Fruit fly (Drosophila melanogaster) whole organism, embryonic: ENCODE data around the gene Mkp3.

Source experiments
- Ada2b ChIP-seq: fragments of 200-800 bp; sonication (Bioruptor generic); IDR thresholded peaks from 2 replicates; pipeline ENCODE4 v1.3.6; 2022; ENCODE audit warnings: missing biosample characterization, missing genetic modification characterization
- Aef1 ChIP-seq: fragments of 200-800 bp; sonication (Bioruptor generic); IDR thresholded peaks from 3 replicates; pipeline ENCODE4 v1.3.6; 2022; ENCODE audit warnings: missing biosample characterization, missing genetic modification characterization
- Antp ChIP-seq: fragments of 200-800 bp; sonication (Bioruptor generic); optimal IDR thresholded peaks from 3 replicates; lab custom pipeline; 2016; ENCODE audit warnings: missing biosample characterization, missing genetic modification characterization
- Asciz ChIP-seq: fragments of 200-800 bp; sonication (Bioruptor generic); optimal IDR thresholded peaks from 2 replicates; lab custom pipeline; 2017; ENCODE audit warnings: missing biosample characterization, mild to moderate bottlenecking, missing genetic modification characterization, missing genetic modification reagents
- CG10267 ChIP-seq: fragments of 200-800 bp; sonication (Bioruptor generic); optimal IDR thresholded peaks from 2 replicates; lab custom pipeline; 2018; ENCODE audit warnings: missing biosample characterization, mild to moderate bottlenecking, missing genetic modification characterization, moderate library complexity
- CG10959 ChIP-seq: fragments of 200-800 bp; sonication (Bioruptor generic); IDR thresholded peaks from 2 replicates; pipeline ENCODE4 v1.3.6; 2022; ENCODE audit warnings: missing biosample characterization, missing genetic modification characterization
- CG11695 ChIP-seq: fragments of 200-800 bp; sonication (Bioruptor generic); IDR thresholded peaks from 3 replicates; pipeline ENCODE4 v1.3.6; 2022; ENCODE audit warnings: missing biosample characterization, missing genetic modification characterization
- CG12104 ChIP-seq: fragments of 200-800 bp; sonication (Bioruptor generic); optimal IDR thresholded peaks from 3 replicates; lab custom pipeline; 2016; ENCODE audit warnings: missing biosample characterization, missing genetic modification characterization
- CG1233 ChIP-seq: fragments of 200-800 bp; sonication (Bioruptor generic); optimal IDR thresholded peaks from 4 replicates; lab custom pipeline; 2018; ENCODE audit warnings: missing biosample characterization, mild to moderate bottlenecking, missing genetic modification characterization
- CG13296 ChIP-seq: fragments of 200-800 bp; sonication (Bioruptor generic); optimal IDR thresholded peaks from 3 replicates; lab custom pipeline; 2018; ENCODE audit warnings: missing biosample characterization, mild to moderate bottlenecking, missing genetic modification characterization
- CG15479 ChIP-seq: fragments of 200-800 bp; sonication (Bioruptor generic); optimal IDR thresholded peaks from 3 replicates; lab custom pipeline; 2019; ENCODE audit warnings: missing biosample characterization, mild to moderate bottlenecking, missing genetic modification characterization, moderate library complexity
- CG1647 ChIP-seq: fragments of 200-800 bp; sonication (Bioruptor generic); optimal IDR thresholded peaks from 3 replicates; lab custom pipeline; 2016; ENCODE audit warnings: missing biosample characterization, missing genetic modification characterization
- CG17186 ChIP-seq: fragments of 200-800 bp; sonication (Bioruptor generic); optimal IDR thresholded peaks from 3 replicates; lab custom pipeline; 2017; ENCODE audit warnings: missing biosample characterization, missing genetic modification reagents, missing genetic modification characterization
- CG17359 ChIP-seq: fragments of 200-800 bp; sonication (Bioruptor generic); optimal IDR thresholded peaks from 3 replicates; lab custom pipeline; 2018; ENCODE audit warnings: missing biosample characterization, mild to moderate bottlenecking, missing genetic modification characterization, moderate library complexity
- CG17829 ChIP-seq: fragments of 200-800 bp; optimal IDR thresholded peaks from 2 replicates; lab custom pipeline; 2019; ENCODE audit warnings: missing biosample characterization, mild to moderate bottlenecking, missing genetic modification characterization, moderate library complexity
- CG31441 ChIP-seq: fragments of 200-800 bp; sonication (Bioruptor generic); IDR thresholded peaks from 2 replicates; pipeline ENCODE4 v1.3.6; 2022; ENCODE audit warnings: missing biosample characterization, missing genetic modification characterization
- CG3281 ChIP-seq: fragments of 200-800 bp; sonication (Bioruptor generic); optimal IDR thresholded peaks from 3 replicates; lab custom pipeline; 2017; ENCODE audit warnings: missing biosample characterization, mild to moderate bottlenecking, missing genetic modification characterization
- CG4617 ChIP-seq: fragments of 200-800 bp; sonication (Bioruptor generic); optimal IDR thresholded peaks from 3 replicates; lab custom pipeline; 2016; ENCODE audit warnings: missing biosample characterization, missing genetic modification characterization, borderline replicate concordance
- CG4730 ChIP-seq: fragments of 200-800 bp; sonication (Bioruptor generic); IDR thresholded peaks from 2 replicates; pipeline ENCODE4 v1.3.6; 2022; ENCODE audit warnings: missing biosample characterization, missing genetic modification characterization
- CG6254 ChIP-seq: fragments of 200-800 bp; sonication (Bioruptor generic); optimal IDR thresholded peaks from 3 replicates; lab custom pipeline; 2017; ENCODE audit warnings: mild to moderate bottlenecking, missing biosample characterization, missing genetic modification reagents, missing genetic modification characterization
- CG6765 ChIP-seq: fragments of 200-800 bp; sonication (Bioruptor generic); optimal IDR thresholded peaks from 3 replicates; lab custom pipeline; 2017; ENCODE audit warnings: missing biosample characterization, mild to moderate bottlenecking, missing genetic modification characterization
- CG6813 ChIP-seq: fragments of 200-800 bp; sonication (Bioruptor generic); optimal IDR thresholded peaks from 2 replicates; lab custom pipeline; 2017; ENCODE audit warnings: missing biosample characterization, missing genetic modification characterization, mild to moderate bottlenecking, moderate library complexity, missing genetic modification reagents
- CG7745 ChIP-seq: fragments of 200-800 bp; sonication (Bioruptor generic); optimal IDR thresholded peaks from 2 replicates; lab custom pipeline; 2018; ENCODE audit warnings: missing biosample characterization, mild to moderate bottlenecking, missing genetic modification characterization, moderate library complexity
- CG8089 ChIP-seq: fragments of 200-800 bp; sonication (Bioruptor generic); optimal IDR thresholded peaks from 3 replicates; lab custom pipeline; 2016; ENCODE audit warnings: missing biosample characterization, missing genetic modification characterization
- CHES-1-like ChIP-seq: fragments of 200-800 bp; sonication (Bioruptor generic); optimal IDR thresholded peaks from 2 replicates; lab custom pipeline; 2016; ENCODE audit warnings: missing biosample characterization, missing genetic modification characterization
- E2f1 ChIP-seq: fragments of 200-800 bp; sonication (Bioruptor generic); IDR thresholded peaks from 2 replicates; pipeline ENCODE4 v1.3.6; 2022; ENCODE audit warnings: missing biosample characterization, missing genetic modification characterization
- ERR ChIP-seq: fragments of 200-800 bp; sonication (Bioruptor generic); optimal IDR thresholded peaks from 2 replicates; lab custom pipeline; 2016; ENCODE audit warnings: missing biosample characterization, missing genetic modification characterization
- Hr51 ChIP-seq, 2 experiments: fragments of 200-800 bp; sonication (Bioruptor generic); optimal IDR thresholded peaks; 2 replicates in 1 of 2; 3 replicates in 1 of 2; lab custom pipeline; 2016 to 2018; ENCODE audit warnings: missing biosample characterization in 2 of 2, missing genetic modification characterization in 2 of 2, mild to moderate bottlenecking in 1 of 2, moderate library complexity in 1 of 2
- MESR4 ChIP-seq: fragments of 200-800 bp; sonication (Bioruptor generic); optimal IDR thresholded peaks from 2 replicates; lab custom pipeline; 2018; ENCODE audit warnings: missing biosample characterization, mild to moderate bottlenecking, missing genetic modification characterization, moderate library complexity
- Sry-δ ChIP-seq: fragments of 200-800 bp; sonication (Bioruptor generic); optimal IDR thresholded peaks from 2 replicates; lab custom pipeline; 2016; ENCODE audit warnings: missing biosample characterization, missing genetic modification characterization
- Usf ChIP-seq: fragments of 200-800 bp; sonication (Bioruptor generic); optimal IDR thresholded peaks from 2 replicates; lab custom pipeline; 2017; ENCODE audit warnings: missing genotype, missing biosample characterization, missing genetic modification characterization
- amos ChIP-seq: fragments of 200-800 bp; sonication (Bioruptor generic); IDR thresholded peaks from 2 replicates; pipeline ENCODE4 v1.3.6; 2022; ENCODE audit warnings: missing biosample characterization, missing genetic modification characterization; ENCODE audit not compliant: partially characterized antibody
- chif ChIP-seq, 2 experiments: fragments of 200-800 bp; sonication (Bioruptor generic); optimal IDR thresholded peaks; 3 replicates each; lab custom pipeline; 2016; ENCODE audit warnings: missing biosample characterization in 2 of 2, missing genetic modification characterization in 2 of 2
- gcm2 ChIP-seq: fragments of 200-800 bp; sonication (Bioruptor generic); optimal IDR thresholded peaks from 2 replicates; lab custom pipeline; 2016; ENCODE audit warnings: missing biosample characterization, missing genetic modification characterization
- gfzf ChIP-seq: fragments of 200-800 bp; sonication (Bioruptor generic); optimal IDR thresholded peaks from 2 replicates; lab custom pipeline; 2016; ENCODE audit warnings: missing biosample characterization, mild to moderate bottlenecking, missing genetic modification characterization, moderate library complexity
- grn ChIP-seq: fragments of 200-800 bp; sonication (Bioruptor generic); optimal IDR thresholded peaks from 3 replicates; lab custom pipeline; 2017; ENCODE audit warnings: missing biosample characterization, missing genetic modification characterization
- gt ChIP-seq: fragments of 200-800 bp; sonication (Bioruptor generic); IDR thresholded peaks from 2 replicates; pipeline ENCODE4 v1.3.6; 2022; ENCODE audit warnings: missing biosample characterization, missing genetic modification characterization
- hb ChIP-seq: fragments of 200-800 bp; sonication (Bioruptor generic); IDR thresholded peaks from 3 replicates; pipeline ENCODE4 v1.3.6; 2022; ENCODE audit warnings: missing biosample characterization, missing genetic modification characterization; ENCODE audit not compliant: partially characterized antibody
- kah ChIP-seq: fragments of 200-800 bp; sonication (Bioruptor generic); optimal IDR thresholded peaks from 2 replicates; lab custom pipeline; 2018; ENCODE audit warnings: missing biosample characterization, mild to moderate bottlenecking, missing genetic modification characterization
- knrl ChIP-seq: fragments of 200-800 bp; sonication (Bioruptor generic); IDR thresholded peaks from 3 replicates; pipeline ENCODE4 v1.3.6; 2022; ENCODE audit warnings: missing biosample characterization, missing genetic modification characterization; ENCODE audit not compliant: partially characterized antibody
- luna ChIP-seq: fragments of 200-800 bp; sonication (Bioruptor generic); optimal IDR thresholded peaks from 2 replicates; lab custom pipeline; 2016; ENCODE audit warnings: missing biosample characterization, missing genetic modification characterization
- nerfin-2 ChIP-seq: fragments of 200-800 bp; sonication (Bioruptor generic); IDR thresholded peaks from 2 replicates; pipeline ENCODE4 v1.3.6; 2022; ENCODE audit warnings: missing biosample characterization, missing genetic modification characterization; ENCODE audit not compliant: partially characterized antibody
- pum ChIP-seq: fragments of 200-800 bp; sonication (Bioruptor generic); optimal IDR thresholded peaks from 2 replicates; lab custom pipeline; 2016; ENCODE audit warnings: missing biosample characterization, missing genetic modification characterization
- sim ChIP-seq: fragments of 200-800 bp; sonication (Bioruptor generic); IDR thresholded peaks from 2 replicates; pipeline ENCODE4 v1.3.6; 2022; ENCODE audit warnings: missing biosample characterization, missing genetic modification characterization
- so ChIP-seq: fragments of 200-800 bp; sonication (Bioruptor generic); IDR thresholded peaks from 3 replicates; pipeline ENCODE4 v1.3.6; 2022; ENCODE audit warnings: missing biosample characterization, missing genetic modification characterization
- tgo ChIP-seq: fragments of 200-800 bp; sonication (Bioruptor generic); IDR thresholded peaks from 3 replicates; pipeline ENCODE4 v1.3.6; 2022; ENCODE audit warnings: missing biosample characterization, missing genetic modification characterization
- trem ChIP-seq: fragments of 200-800 bp; optimal IDR thresholded peaks from 3 replicates; lab custom pipeline; 2019; ENCODE audit warnings: missing biosample characterization, mild to moderate bottlenecking, missing genetic modification characterization, moderate library complexity
- yki ChIP-seq: fragments of >200 bp; optimal IDR thresholded peaks from 3 replicates; lab custom pipeline; 2018
- zen2 ChIP-seq: fragments of 200-800 bp; sonication (Bioruptor generic); IDR thresholded peaks from 3 replicates; pipeline ENCODE4 v1.3.6; 2022; ENCODE audit warnings: missing biosample characterization, missing genetic modification characterization; ENCODE audit not compliant: partially characterized antibody

Mkp3 gene

dm6 chr3L:19079798-19080691, 6.2 kb downstream of the Mkp3 start (continued):
- TF ChIP-seq so (GFP tag; lab: Robert Waterston, UW) (no peak; the same call in 2 of the 3 replicates), CG10267 (tag; lab: Kevin White, UChicago) (peak; percentile 14), CG1647 (GFP tag; lab: Kevin White, UChicago) (no peak), CG4617 (GFP tag; lab: Kevin White, UChicago) (no peak), CG17359 (tag; lab: Kevin White, UChicago) (no peak), CG7745 (no peak), Usf (GFP tag; lab: Kevin White, UChicago) (no peak), gfzf (no peak), CG3281 (peak; percentile 58), Aef1 (GFP tag; lab: Robert Waterston, UW) (no peak), CHES-1-like (GFP tag; lab: Kevin White, UChicago) (peak; percentile 46), gcm2 (GFP tag; lab: Kevin White, UChicago) (no peak), amos (GFP tag; lab: Robert Waterston, UW) (no peak), kah (GFP tag; lab: Kevin White, UChicago) (no peak), CG13296 (GFP tag; lab: Kevin White, UChicago) (peak; percentile 15), CG1233 (GFP tag; lab: Kevin White, UChicago) (no peak), trem (no peak), gt (no peak), pum (GFP tag; lab: Kevin White, UChicago) (no peak), chif (GFP tag; optimal IDR thresholded peaks at IDR 0.05; lab: Kevin White, UChicago) (peak; percentile 6 to 42), nerfin-2 (GFP tag; lab: Robert Waterston, UW) (no peak), CG11695 (GFP tag; lab: Robert Waterston, UW) (no peak), Ada2b (GFP tag; lab: Robert Waterston, UW) (no peak), Sry-δ (GFP tag; lab: Kevin White, UChicago) (no peak), CG8089 (GFP tag; lab: Kevin White, UChicago) (no peak), CG6254 (GFP tag; lab: Kevin White, UChicago) (no peak), CG6765 (no peak), Asciz (GFP tag; lab: Kevin White, UChicago) (no peak), knrl (GFP tag; lab: Robert Waterston, UW) (no peak), CG6813 (peak; percentile 25), CG17829 (tag; lab: Kevin White, UChicago) (no peak), sim (GFP tag; lab: Robert Waterston, UW) (no peak), grn (GFP tag; lab: Kevin White, UChicago) (no peak), luna (GFP tag; lab: Kevin White, UChicago) (no peak), MESR4 (GFP tag; lab: Kevin White, UChicago) (no peak), CG12104 (GFP tag; lab: Kevin White, UChicago) (no peak), Antp (GFP tag; lab: Kevin White, UChicago) (no peak), yki (lab: Kevin White, UChicago) (no peak), CG17186 (GFP tag; lab: Kevin White, UChicago) (no peak), hb (GFP tag; lab: Robert Waterston, UW) (no peak), E2f1 (GFP tag; lab: Robert Waterston, UW) (no peak), tgo (GFP tag; lab: Robert Waterston, UW) (no peak), zen2 (GFP tag; lab: Robert Waterston, UW) (no peak), CG10959 (GFP tag; lab: Robert Waterston, UW) (no peak), ERR (GFP tag; lab: Kevin White, UChicago) (no peak), CG31441 (GFP tag; lab: Robert Waterston, UW) (0 out of 2 replicates have a peak, but pooled peaks have one; percentile 35), CG15479 (no peak), CG4730 (no peak), Hr51 (GFP tag; optimal IDR thresholded peaks at IDR 0.05; lab: Kevin White, UChicago) (peak in 1 of 2 experiments; percentile 60)
